Fruit fly (Drosophila melanogaster): ENCODE data around the gene ko.

DNA sequence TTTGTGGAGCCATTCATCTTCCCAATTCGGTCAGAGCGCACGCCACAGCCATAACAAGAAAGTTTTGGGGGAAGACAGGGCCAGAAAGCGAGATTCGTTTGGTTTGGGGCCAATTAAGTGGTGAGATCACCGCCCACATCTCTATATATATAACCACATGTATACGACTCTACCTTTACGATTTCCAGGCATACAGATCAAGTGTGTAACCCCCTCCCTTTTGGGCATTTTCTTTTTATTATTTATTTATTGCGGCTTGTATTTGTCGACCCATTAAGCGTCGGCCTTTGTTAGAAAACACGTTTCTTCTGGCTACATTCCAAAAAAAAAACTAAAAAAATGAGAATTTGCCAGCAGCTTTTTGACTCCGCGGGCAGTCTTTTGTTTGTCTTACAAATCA, 29.6 kb downstream of the ko start:
- TF ChIP-seq vri (GFP tag; optimal IDR thresholded peaks at IDR 0.05) (no peak), CG11902 (GFP tag; optimal IDR thresholded peaks at IDR 0.05) (no peak), CG31627 (GFP tag; optimal IDR thresholded peaks at IDR 0.05) (no peak), Ets96B (tag; optimal IDR thresholded peaks at IDR 0.05) (no peak), CG4318 (GFP tag; optimal IDR thresholded peaks at IDR 0.05) (no peak), Sox14 (GFP tag; optimal IDR thresholded peaks at IDR 0.05) (no peak)
